Fruit fly (Drosophila melanogaster): Measurements from ENCODE around the gene sgg.

sgg gene

DNA sequence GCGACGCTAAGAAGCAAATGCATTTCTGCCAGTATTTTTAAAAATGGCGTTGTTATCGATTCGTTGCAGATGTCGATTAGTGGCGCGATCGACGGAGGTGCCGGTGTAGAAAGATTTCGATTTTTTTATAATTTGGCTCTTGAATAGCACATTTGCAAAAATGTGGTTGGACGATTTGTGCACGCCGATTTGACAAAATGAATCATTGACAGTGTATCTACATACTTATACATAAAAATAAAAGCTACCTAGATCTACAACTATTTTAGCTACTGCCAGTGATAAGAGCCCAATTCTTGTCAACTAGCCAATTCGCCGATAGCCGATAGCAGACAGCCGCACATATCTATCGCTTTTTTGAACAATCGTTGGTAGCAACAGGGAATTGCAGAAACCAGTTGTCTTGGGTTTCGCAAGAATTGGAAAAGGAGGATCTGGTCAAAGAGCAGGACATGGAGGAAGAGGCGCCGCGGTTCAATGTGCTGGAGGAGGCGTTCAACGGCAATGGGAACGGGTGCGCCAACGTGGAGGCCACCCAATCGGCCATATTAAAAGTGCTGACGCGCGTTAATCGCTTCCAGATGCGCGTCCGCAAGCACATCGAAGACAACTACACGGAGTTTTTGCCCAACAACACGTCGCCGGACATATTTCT, 29.8 kb upstream of the sgg start, which contains the start of the genes Klp3A and Zw10 (continued):
- TF ChIP-seq sim (GFP tag; IDR thresholded peaks at IDR 0.05): no peak
- TF ChIP-seq Nf-YA (GFP tag; IDR thresholded peaks at IDR 0.05): no peak
- no peak for TF ChIP-seq MTF-1 (GFP tag; optimal IDR thresholded peaks at IDR 0.05; ENCODE audit: borderline replicate concordance)
- TF ChIP-seq wor (GFP tag; IDR thresholded peaks at IDR 0.05): no peak
- TF ChIP-seq gsb-n (tag; optimal IDR thresholded peaks at IDR 0.05): no peak
- TF ChIP-seq Dll (GFP tag; IDR thresholded peaks at IDR 0.05; ENCODE audit: partially characterized antibody): peak; percentile 78
- TF ChIP-seq GATAe (GFP tag; conservative IDR thresholded peaks at IDR 0.05): no peak
- no peak for TF ChIP-seq CG15073 (GFP tag; optimal IDR thresholded peaks at IDR 0.05)
- no peak for TF ChIP-seq fd3F (GFP tag; optimal IDR thresholded peaks at IDR 0.05)
- no peak for TF ChIP-seq Deaf1 (tag; optimal IDR thresholded peaks at IDR 0.05)
- TF ChIP-seq Dip2 (GFP tag; IDR thresholded peaks at IDR 0.05): no peak
- TF ChIP-seq cato (GFP tag; optimal IDR thresholded peaks at IDR 0.05; ENCODE audit: borderline replicate concordance): no peak
- TF ChIP-seq unpg (GFP tag; optimal IDR thresholded peaks at IDR 0.05): no peak
- TF ChIP-seq Atf6 (GFP tag; IDR thresholded peaks at IDR 0.05): no peak
- no peak for TF ChIP-seq slou (GFP tag; optimal IDR thresholded peaks at IDR 0.05)
- TF ChIP-seq C15 (GFP tag; IDR thresholded peaks at IDR 0.05): no peak
- no peak for TF ChIP-seq Six4 (GFP tag; optimal IDR thresholded peaks at IDR 0.05)
- no peak for TF ChIP-seq Tbp (GFP tag; optimal IDR thresholded peaks at IDR 0.05)
- no peak for TF ChIP-seq CG4707 (GFP tag; optimal IDR thresholded peaks at IDR 0.05)
- no peak for TF ChIP-seq CG12299 (tag; optimal IDR thresholded peaks at IDR 0.05)
- no peak for TF ChIP-seq sqz (GFP tag; optimal IDR thresholded peaks at IDR 0.05)
- no peak for TF ChIP-seq CG1602 (GFP tag; optimal IDR thresholded peaks at IDR 0.05)
- peak; percentile 65 for TF ChIP-seq MBD-R2 (GFP tag; IDR thresholded peaks at IDR 0.05)
- TF ChIP-seq CG17359 (tag; optimal IDR thresholded peaks at IDR 0.05): no peak
- TF ChIP-seq vnd (GFP tag; IDR thresholded peaks at IDR 0.05; ENCODE audit: partially characterized antibody): peak; percentile 63
- peak; percentile 74 for TF ChIP-seq Sry-δ (GFP tag; optimal IDR thresholded peaks at IDR 0.05)
- no peak for TF ChIP-seq sob (GFP tag; IDR thresholded peaks at IDR 0.05)
- TF ChIP-seq CG15011 (GFP tag; optimal IDR thresholded peaks at IDR 0.05): no peak
- no peak for TF ChIP-seq zf30C (GFP tag; optimal IDR thresholded peaks at IDR 0.05)
- peak; percentile 6 for TF ChIP-seq nom (GFP tag; optimal IDR thresholded peaks at IDR 0.05)
- TF ChIP-seq prd (optimal IDR thresholded peaks at IDR 0.05): no peak
- peak; percentile 19; the same call in 1 of the 3 replicates for TF ChIP-seq prd (GFP tag; IDR thresholded peaks at IDR 0.05)
- no peak for TF ChIP-seq pros (GFP tag; optimal IDR thresholded peaks at IDR 0.05)
- no peak for TF ChIP-seq Ravus (GFP tag; IDR thresholded peaks at IDR 0.05)
- TF ChIP-seq CG11085 (GFP tag; IDR thresholded peaks at IDR 0.05): no peak
- TF ChIP-seq CG12236 (GFP tag; optimal IDR thresholded peaks at IDR 0.05): no peak
- no peak for TF ChIP-seq fu2 (GFP tag; optimal IDR thresholded peaks at IDR 0.05)
- TF ChIP-seq CHES-1-like (GFP tag; optimal IDR thresholded peaks at IDR 0.05): no peak
- no peak for TF ChIP-seq CG5245 (GFP tag; optimal IDR thresholded peaks at IDR 0.05)
- no peak for TF ChIP-seq HLH3B (GFP tag; IDR thresholded peaks at IDR 0.05)
- TF ChIP-seq nerfin-2 (GFP tag; IDR thresholded peaks at IDR 0.05; ENCODE audit: partially characterized antibody): peak; percentile 72
- TF ChIP-seq ttk (GFP tag; IDR thresholded peaks at IDR 0.05): no peak
- TF ChIP-seq CG18599 (GFP tag; optimal IDR thresholded peaks at IDR 0.05): no peak
- no peak for TF ChIP-seq Hr51 (GFP tag; optimal IDR thresholded peaks at IDR 0.05)
- no peak for TF ChIP-seq CG10366 (GFP tag; IDR thresholded peaks at IDR 0.05)
- peak; percentile 57 for TF ChIP-seq CG17186 (GFP tag; optimal IDR thresholded peaks at IDR 0.05)
- TF ChIP-seq Opbp (GFP tag; IDR thresholded peaks at IDR 0.05; ENCODE audit: partially characterized antibody): no peak
- TF ChIP-seq CG6654 (GFP tag; optimal IDR thresholded peaks at IDR 0.05): no peak
- TF ChIP-seq D19A (tag; optimal IDR thresholded peaks at IDR 0.05): no peak
- no peak for TF ChIP-seq p53 (GFP tag; optimal IDR thresholded peaks at IDR 0.05)
- no peak for TF ChIP-seq Aef1 (GFP tag; IDR thresholded peaks at IDR 0.05)

Data from whole organism, embryonic.